Fruit fly (Drosophila melanogaster) whole organism, adult: ENCODE measurements around the gene pira.

Source experiments
- CG14711 ChIP-seq: fragments of 200-800 bp; sonication (Bioruptor generic); optimal IDR thresholded peaks from 2 replicates; lab custom pipeline; 2018; ENCODE audit warnings: missing biosample characterization, mild to moderate bottlenecking, missing genetic modification characterization, moderate library complexity
- CG7045 ChIP-seq: fragments of 200-800 bp; sonication (Bioruptor generic); optimal IDR thresholded peaks from 2 replicates; lab custom pipeline; 2017; ENCODE audit warnings: missing biosample characterization, mild to moderate bottlenecking, missing genetic modification characterization
- Hr96 ChIP-seq: fragments of 200-800 bp; sonication (Bioruptor generic); optimal IDR thresholded peaks from 2 replicates; lab custom pipeline; 2016; ENCODE audit warnings: missing biosample characterization, missing genetic modification characterization
- Mnt ChIP-seq: fragments of 200-800 bp; sonication (Bioruptor generic); optimal IDR thresholded peaks from 2 replicates; lab custom pipeline; 2016; ENCODE audit warnings: missing biosample characterization, mild to moderate bottlenecking, missing genetic modification characterization
- cic ChIP-seq: fragments of 200-800 bp; sonication (Bioruptor generic); optimal IDR thresholded peaks from 2 replicates; lab custom pipeline; 2017; ENCODE audit warnings: missing biosample characterization, mild to moderate bottlenecking, missing genetic modification characterization, moderate library complexity
- kay ChIP-seq: fragments of 200-800 bp; sonication (Bioruptor generic); peaks from one replicate; lab custom pipeline; 2016; ENCODE audit warnings: missing biosample characterization, missing genetic modification characterization, borderline replicate concordance

dm6 chrX:12727642-12728228 is 35.7 kb downstream of the pira start:
- TF ChIP-seq Hr96 (GFP tag; lab: Kevin White, UChicago) (no peak), CG7045 (GFP tag; lab: Kevin White, UChicago) (no peak), Mnt (GFP tag; lab: Kevin White, UChicago) (no peak), CG14711 (tag; lab: Kevin White, UChicago) (no peak), cic (GFP tag; lab: Kevin White, UChicago) (peak; percentile 60), kay (GFP tag; lab: Kevin White, UChicago) (peak; percentile 65)
